Fruit fly (Drosophila melanogaster): ENCODE results near the gene CG17377.

The CG17377 gene

dm6 chr2L:6821631-6822030, 19.0 kb upstream of the CG17377 start, which contains the start of gene sens-2:
Gene sens-2, plus strand, starts transcription at chr2L:6821934.
- TF ChIP-seq ttk (optimal IDR thresholded peaks at IDR 0.05) = no peak
- no peak for TF ChIP-seq psq (optimal IDR thresholded peaks at IDR 0.05)
- no peak for TF ChIP-seq Sin3A (optimal IDR thresholded peaks at IDR 0.05)
- TF ChIP-seq Myc (optimal IDR thresholded peaks at IDR 0.05) = no peak
- no peak for TF ChIP-seq h (optimal IDR thresholded peaks at IDR 0.05)

- no peak for TF ChIP-seq psq (optimal IDR thresholded peaks at IDR 0.05)
- TF ChIP-seq h (optimal IDR thresholded peaks at IDR 0.05) = no peak
- no peak for TF ChIP-seq ttk (optimal IDR thresholded peaks at IDR 0.05)
- no peak for TF ChIP-seq Sin3A (optimal IDR thresholded peaks at IDR 0.05)
- TF ChIP-seq Myc (optimal IDR thresholded peaks at IDR 0.05) = no peak
- TF ChIP-seq insv (optimal IDR thresholded peaks at IDR 0.05) = no peak
These were observed 16.8 kb upstream of the CG17377 start for dm6 chr2L:6819230-6820049.

- no peak for TF ChIP-seq Sin3A (optimal IDR thresholded peaks at IDR 0.05)
These were observed 15.7 kb upstream of the CG17377 start for dm6 chr2L:6818357-6818756.

- TF ChIP-seq insv (optimal IDR thresholded peaks at IDR 0.05) = no peak
- no peak for TF ChIP-seq Myc (optimal IDR thresholded peaks at IDR 0.05)
- TF ChIP-seq Sin3A (optimal IDR thresholded peaks at IDR 0.05) = no peak
- no peak for TF ChIP-seq ttk (optimal IDR thresholded peaks at IDR 0.05)
These were observed 14.9 kb upstream of the CG17377 start for dm6 chr2L:6817493-6817892.

dm6 chr2L:6805783-6806182, 3.1 kb upstream of the CG17377 start, which contains the start of gene CG17375:
Gene CG17375, minus strand, starts transcription at chr2L:6805792.
- TF ChIP-seq insv (optimal IDR thresholded peaks at IDR 0.05) (no peak), psq (optimal IDR thresholded peaks at IDR 0.05) (no peak), h (optimal IDR thresholded peaks at IDR 0.05) (no peak), ttk (optimal IDR thresholded peaks at IDR 0.05) (no peak), Sin3A (optimal IDR thresholded peaks at IDR 0.05) (no peak), Myc (optimal IDR thresholded peaks at IDR 0.05) (no peak)

- TF ChIP-seq h (optimal IDR thresholded peaks at IDR 0.05) (no peak), Myc (optimal IDR thresholded peaks at IDR 0.05) (no peak), psq (optimal IDR thresholded peaks at IDR 0.05) (no peak), Sin3A (optimal IDR thresholded peaks at IDR 0.05) (no peak), insv (optimal IDR thresholded peaks at IDR 0.05) (no peak), ttk (optimal IDR thresholded peaks at IDR 0.05) (no peak)
These were observed 1.8 kb downstream of the CG17377 start, which contains the start of gene CG17376 for dm6 chr2L:6800794-6801193. Gene CG17376, minus strand, starts transcription at chr2L:6800894.

- TF ChIP-seq ttk (optimal IDR thresholded peaks at IDR 0.05) = no peak
- TF ChIP-seq psq (optimal IDR thresholded peaks at IDR 0.05) = no peak
- TF ChIP-seq Myc (optimal IDR thresholded peaks at IDR 0.05) = no peak
- TF ChIP-seq Sin3A (optimal IDR thresholded peaks at IDR 0.05) = no peak
- TF ChIP-seq h (optimal IDR thresholded peaks at IDR 0.05) = no peak
- no peak for TF ChIP-seq insv (optimal IDR thresholded peaks at IDR 0.05)
These were observed 3.1 kb downstream of the CG17377 start for dm6 chr2L:6799551-6799950.

dm6 chr2L:6798762-6799246, 3.8 kb downstream of the CG17377 start, which contains the start of the genes nrv2 and CG43610:
Gene nrv2, minus strand, starts transcription at chr2L:6798862.
Gene CG43610, plus strand, starts transcription at chr2L:6799196.
- TF ChIP-seq psq (optimal IDR thresholded peaks at IDR 0.05) (no peak), Sin3A (optimal IDR thresholded peaks at IDR 0.05) (no peak), h (optimal IDR thresholded peaks at IDR 0.05) (no peak), Myc (optimal IDR thresholded peaks at IDR 0.05) (no peak), ttk (optimal IDR thresholded peaks at IDR 0.05) (no peak), insv (optimal IDR thresholded peaks at IDR 0.05) (no peak)

dm6 chr2L:6797408-6797807, 5.2 kb downstream of the CG17377 start:
- TF ChIP-seq ttk (optimal IDR thresholded peaks at IDR 0.05) (no peak), insv (optimal IDR thresholded peaks at IDR 0.05) (no peak), Sin3A (optimal IDR thresholded peaks at IDR 0.05) (no peak), h (optimal IDR thresholded peaks at IDR 0.05) (no peak), psq (optimal IDR thresholded peaks at IDR 0.05) (no peak), Myc (optimal IDR thresholded peaks at IDR 0.05) (no peak)

- TF ChIP-seq psq (optimal IDR thresholded peaks at IDR 0.05) (no peak), insv (optimal IDR thresholded peaks at IDR 0.05) (no peak), Sin3A (optimal IDR thresholded peaks at IDR 0.05) (no peak), h (optimal IDR thresholded peaks at IDR 0.05) (no peak), ttk (optimal IDR thresholded peaks at IDR 0.05) (no peak), Myc (optimal IDR thresholded peaks at IDR 0.05) (no peak)
These were observed 7.6 kb downstream of the CG17377 start for dm6 chr2L:6794956-6795522.

dm6 chr2L:6794418-6794793, 8.2 kb downstream of the CG17377 start:
- TF ChIP-seq ttk (optimal IDR thresholded peaks at IDR 0.05) (no peak), insv (optimal IDR thresholded peaks at IDR 0.05) (no peak), h (optimal IDR thresholded peaks at IDR 0.05) (no peak), psq (optimal IDR thresholded peaks at IDR 0.05) (no peak), Sin3A (optimal IDR thresholded peaks at IDR 0.05) (no peak), Myc (optimal IDR thresholded peaks at IDR 0.05) (no peak)

dm6 chr2L:6793763-6794417, 8.8 kb downstream of the CG17377 start:
- TF ChIP-seq psq (optimal IDR thresholded peaks at IDR 0.05) (no peak), Myc (optimal IDR thresholded peaks at IDR 0.05) (no peak), h (optimal IDR thresholded peaks at IDR 0.05) (no peak), Sin3A (optimal IDR thresholded peaks at IDR 0.05) (no peak), ttk (optimal IDR thresholded peaks at IDR 0.05) (no peak)

Data from Kc167 (cell line).